Fruit fly (Drosophila melanogaster) whole organism, prepupa: Measurements from ENCODE around the gene CheA75a.
A peak's percentile ranks its signal among the peaks of the same experiment; 100 is the strongest.

Experiments
- CG10669 ChIP-seq: fragments of 200-800 bp; sonication (Bioruptor generic); optimal IDR thresholded peaks from 3 replicates; lab custom pipeline; 2018; ENCODE audit warnings: missing biosample characterization, mild to moderate bottlenecking, missing genetic modification characterization, moderate library complexity
- CG11762 ChIP-seq: fragments of 200-800 bp; sonication (Bioruptor generic); optimal IDR thresholded peaks from 3 replicates; lab custom pipeline; 2016; ENCODE audit warnings: missing biosample characterization, missing genetic modification characterization; ENCODE audit not compliant: insufficient read depth
- CG11902 ChIP-seq: fragments of 200-800 bp; sonication (Bioruptor generic); optimal IDR thresholded peaks from 3 replicates; lab custom pipeline; 2016; ENCODE audit warnings: missing biosample characterization, missing genetic modification characterization
- CG15336 ChIP-seq: fragments of 200-800 bp; sonication (Bioruptor generic); IDR thresholded peaks from 2 replicates; pipeline ENCODE4 v1.3.6; 2022; ENCODE audit warnings: missing biosample characterization, missing genetic modification characterization
- CG1621 ChIP-seq: fragments of 200-800 bp; sonication (Bioruptor generic); optimal IDR thresholded peaks from 3 replicates; lab custom pipeline; 2018; ENCODE audit warnings: missing biosample characterization, mild to moderate bottlenecking, missing genetic modification characterization
- CG16779 ChIP-seq: fragments of 200-800 bp; sonication (Bioruptor generic); optimal IDR thresholded peaks from 3 replicates; lab custom pipeline; 2017; ENCODE audit warnings: missing biosample characterization, mild to moderate bottlenecking, missing genetic modification characterization
- CG3032 ChIP-seq: fragments of 200-800 bp; optimal IDR thresholded peaks from 2 replicates; lab custom pipeline; 2019; ENCODE audit warnings: missing biosample characterization, mild to moderate bottlenecking, missing genetic modification characterization, moderate library complexity
- CG31627 ChIP-seq: fragments of 200-800 bp; sonication (Bioruptor generic); optimal IDR thresholded peaks from 3 replicates; lab custom pipeline; 2016; ENCODE audit warnings: missing biosample characterization, missing genetic modification characterization
- CG32006 ChIP-seq: fragments of 200-800 bp; sonication (Bioruptor generic); optimal IDR thresholded peaks from 3 replicates; lab custom pipeline; 2017; ENCODE audit warnings: missing biosample characterization, mild to moderate bottlenecking, missing genetic modification characterization
- CG34406 ChIP-seq: fragments of 200-800 bp; sonication (Bioruptor generic); optimal IDR thresholded peaks from 3 replicates; lab custom pipeline; 2016; ENCODE audit warnings: missing biosample characterization, missing genetic modification characterization
- CG3919 ChIP-seq: fragments of 200-800 bp; sonication (Bioruptor generic); optimal IDR thresholded peaks from 3 replicates; lab custom pipeline; 2016; ENCODE audit warnings: missing biosample characterization, missing genetic modification characterization
- CG4318 ChIP-seq: fragments of 200-800 bp; sonication (Bioruptor generic); optimal IDR thresholded peaks from 3 replicates; lab custom pipeline; 2017; ENCODE audit warnings: missing biosample characterization, mild to moderate bottlenecking, missing genetic modification characterization
- CG6163 ChIP-seq: fragments of 200-800 bp; sonication (Bioruptor generic); IDR thresholded peaks from 3 replicates; pipeline ENCODE4 v1.3.6; 2022; ENCODE audit warnings: missing biosample characterization, missing genetic modification characterization
- CG6276 ChIP-seq: fragments of 200-800 bp; sonication (Bioruptor generic); optimal IDR thresholded peaks from 2 replicates; lab custom pipeline; 2017; ENCODE audit warnings: missing biosample characterization, mild to moderate bottlenecking, missing genetic modification characterization
- CG6792 ChIP-seq: fragments of 200-800 bp; sonication (Bioruptor generic); optimal IDR thresholded peaks from 3 replicates; lab custom pipeline; 2016; ENCODE audit warnings: missing biosample characterization, missing genetic modification characterization
- CG6808 ChIP-seq: fragments of 200-800 bp; sonication (Bioruptor generic); optimal IDR thresholded peaks from 3 replicates; lab custom pipeline; 2017; ENCODE audit warnings: missing biosample characterization, missing genetic modification characterization, mild to moderate bottlenecking, moderate library complexity, missing genetic modification reagents
- CG8119 ChIP-seq: fragments of 200-800 bp; sonication (Bioruptor generic); IDR thresholded peaks from 3 replicates; pipeline ENCODE4 v1.3.6; 2022; ENCODE audit warnings: missing biosample characterization, missing genetic modification characterization
- CG8319 ChIP-seq: fragments of 200-800 bp; sonication (Bioruptor generic); optimal IDR thresholded peaks from 3 replicates; lab custom pipeline; 2016; ENCODE audit warnings: missing biosample characterization, missing genetic modification characterization
- CG8632 ChIP-seq: fragments of 200-800 bp; sonication (Bioruptor generic); optimal IDR thresholded peaks from 3 replicates; lab custom pipeline; 2016; ENCODE audit warnings: missing biosample characterization, missing genetic modification characterization
- CG9139 ChIP-seq: fragments of 200-800 bp; sonication (Bioruptor generic); optimal IDR thresholded peaks from 3 replicates; lab custom pipeline; 2017; ENCODE audit warnings: missing biosample characterization, mild to moderate bottlenecking, missing genetic modification characterization
- Eip75B ChIP-seq: fragments of 200-800 bp; sonication (Bioruptor generic); optimal IDR thresholded peaks from 3 replicates; lab custom pipeline; 2016; ENCODE audit warnings: missing biosample characterization, missing genetic modification characterization
- Eip78C ChIP-seq: fragments of 200-800 bp; sonication (Bioruptor generic); peaks from one replicate; lab custom pipeline; 2016; ENCODE audit warnings: missing biosample characterization, missing genetic modification characterization
- Eip93F ChIP-seq: fragments of 200-800 bp; sonication (Bioruptor generic); optimal IDR thresholded peaks from 2 replicates; lab custom pipeline; 2016; ENCODE audit warnings: missing biosample characterization, mild to moderate bottlenecking, missing genetic modification characterization
- Ets21C ChIP-seq: fragments of 200-800 bp; sonication (Bioruptor generic); optimal IDR thresholded peaks from 3 replicates; lab custom pipeline; 2016; ENCODE audit warnings: missing biosample characterization, missing genetic modification characterization
- Ets96B ChIP-seq: fragments of 200-800 bp; optimal IDR thresholded peaks from 2 replicates; lab custom pipeline; 2019; ENCODE audit warnings: missing biosample characterization, mild to moderate bottlenecking, missing genetic modification characterization, moderate library complexity
- Gug ChIP-seq: fragments of 200-800 bp; sonication (Bioruptor generic); IDR thresholded peaks from 2 replicates; pipeline ENCODE4 v1.3.6; 2022; ENCODE audit warnings: missing biosample characterization, missing genetic modification characterization
- Hr38 ChIP-seq: sonication (Bioruptor generic); optimal IDR thresholded peaks from 2 replicates; lab custom pipeline; 2016; ENCODE audit warnings: missing biosample characterization, missing genetic modification characterization
- Hr39 ChIP-seq: fragments of 200-800 bp; sonication (Bioruptor generic); optimal IDR thresholded peaks from 2 replicates; lab custom pipeline; 2016; ENCODE audit warnings: missing biosample characterization, missing genetic modification characterization
- Hr4 ChIP-seq: fragments of 200-800 bp; sonication (Bioruptor generic); optimal IDR thresholded peaks from 3 replicates; lab custom pipeline; 2016; ENCODE audit warnings: missing biosample characterization, missing genetic modification characterization
- Lpt ChIP-seq: fragments of 200-800 bp; sonication (Bioruptor generic); optimal IDR thresholded peaks from 3 replicates; lab custom pipeline; 2016; ENCODE audit warnings: missing biosample characterization, missing genetic modification characterization
- OdsH ChIP-seq: fragments of 200-800 bp; sonication (Bioruptor generic); optimal IDR thresholded peaks from 3 replicates; lab custom pipeline; 2016; ENCODE audit warnings: missing biosample characterization, missing genetic modification characterization
- Sox102F ChIP-seq: fragments of 200-800 bp; sonication (Bioruptor generic); optimal IDR thresholded peaks from 2 replicates; lab custom pipeline; 2016; ENCODE audit warnings: missing biosample characterization, mild to moderate bottlenecking, missing genetic modification characterization
- Sox14 ChIP-seq: fragments of 200-800 bp; sonication (Bioruptor generic); optimal IDR thresholded peaks from 3 replicates; lab custom pipeline; 2016; ENCODE audit warnings: missing biosample characterization, missing genetic modification characterization
- cyc ChIP-seq: fragments of 200-800 bp; sonication (Bioruptor generic); optimal IDR thresholded peaks from 3 replicates; lab custom pipeline; 2016; ENCODE audit warnings: missing biosample characterization, missing genetic modification characterization
- dsx ChIP-seq: fragments of 200-800 bp; optimal IDR thresholded peaks from 3 replicates; lab custom pipeline; 2019; ENCODE audit warnings: missing biosample characterization, mild to moderate bottlenecking, missing genetic modification characterization, moderate library complexity; ENCODE audit not compliant: poor library complexity, severe bottlenecking
- eg ChIP-seq: fragments of 200-800 bp; sonication (Bioruptor generic); IDR thresholded peaks from 3 replicates; pipeline ENCODE4 v1.3.6; 2022; ENCODE audit warnings: missing biosample characterization, missing genetic modification characterization
- fd59A ChIP-seq: fragments of 200-800 bp; sonication (Bioruptor generic); optimal IDR thresholded peaks from 2 replicates; lab custom pipeline; 2017; ENCODE audit warnings: missing biosample characterization, mild to moderate bottlenecking, missing genetic modification characterization, missing genetic modification reagents
- fkh ChIP-seq: fragments of 200-800 bp; sonication (Bioruptor generic); optimal IDR thresholded peaks from 3 replicates; lab custom pipeline; 2017; ENCODE audit warnings: missing biosample characterization, mild to moderate bottlenecking, missing genetic modification characterization, moderate library complexity
- lz ChIP-seq: fragments of 200-800 bp; sonication (Bioruptor generic); optimal IDR thresholded peaks from 3 replicates; lab custom pipeline; 2016; ENCODE audit warnings: missing biosample characterization, missing genetic modification characterization
- net ChIP-seq: fragments of 200-800 bp; sonication (Bioruptor generic); optimal IDR thresholded peaks from 3 replicates; lab custom pipeline; 2016; ENCODE audit warnings: missing biosample characterization, missing genetic modification characterization
- pdm3 ChIP-seq: fragments of 200-800 bp; sonication (Bioruptor generic); optimal IDR thresholded peaks from 3 replicates; lab custom pipeline; 2016; ENCODE audit warnings: missing biosample characterization, missing genetic modification characterization
- spab ChIP-seq: fragments of 200-800 bp; sonication (Bioruptor generic); optimal IDR thresholded peaks from 2 replicates; lab custom pipeline; 2017; ENCODE audit warnings: missing biosample characterization, mild to moderate bottlenecking, missing genetic modification characterization, missing genetic modification reagents
- ss ChIP-seq, 2 experiments: fragments of 200-800 bp; sonication (Bioruptor generic); optimal IDR thresholded peaks; 2 replicates in 1 of 2; 3 replicates in 1 of 2; lab custom pipeline; 2017 to 2018; ENCODE audit warnings: mild to moderate bottlenecking in 2 of 2, missing biosample characterization in 2 of 2, missing genetic modification characterization in 2 of 2, moderate library complexity in 1 of 2
- svp ChIP-seq: fragments of 200-800 bp; sonication (Bioruptor generic); peaks from one replicate; lab custom pipeline; 2016; ENCODE audit warnings: missing biosample characterization, missing genetic modification characterization
- topi ChIP-seq: fragments of 200-800 bp; sonication (Bioruptor generic); optimal IDR thresholded peaks from 3 replicates; lab custom pipeline; 2016; ENCODE audit warnings: missing biosample characterization, missing genetic modification characterization
- vri ChIP-seq: fragments of 200-800 bp; sonication (Bioruptor generic); optimal IDR thresholded peaks from 3 replicates; lab custom pipeline; 2016; ENCODE audit warnings: missing biosample characterization, mild to moderate bottlenecking, missing genetic modification characterization

Gene CheA75a

DNA sequence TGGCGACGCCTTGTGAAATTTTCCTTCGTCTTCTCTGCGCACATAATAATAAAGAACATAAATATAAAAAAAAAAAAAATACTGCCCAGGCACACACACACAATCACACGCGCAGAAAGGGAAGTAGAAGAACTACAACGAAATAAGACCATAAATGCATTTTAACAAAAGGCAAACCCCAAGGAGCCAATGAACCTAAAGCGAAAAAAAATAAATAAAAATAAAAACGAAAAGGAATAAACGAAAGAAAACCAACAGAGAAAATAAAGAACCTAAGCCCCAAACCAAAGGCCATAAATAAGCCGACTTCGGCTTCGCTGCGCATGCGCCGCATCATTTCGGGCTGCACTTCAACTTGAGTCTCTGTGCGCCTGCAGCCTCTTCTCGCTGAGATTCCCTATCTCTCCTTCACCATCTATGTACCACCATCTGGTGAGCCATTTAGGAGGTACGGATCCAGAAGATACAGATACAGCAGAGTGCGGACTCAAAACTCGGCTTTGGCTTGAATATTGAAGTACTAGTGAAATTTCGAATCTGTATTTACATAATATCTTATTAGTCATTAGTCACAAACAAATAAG, 30.5 kb upstream of the CheA75a start (continued):
- TF ChIP-seq svp (GFP tag; lab: Kevin White, UChicago) = peak; percentile 52
- TF ChIP-seq fd59A = no peak
- TF ChIP-seq CG31627 = no peak
- TF ChIP-seq CG9139 (GFP tag; lab: Kevin White, UChicago) = peak; percentile 80
- no peak for TF ChIP-seq CG34406 (GFP tag; lab: Kevin White, UChicago)
- TF ChIP-seq net (GFP tag; lab: Kevin White, UChicago) = no peak
- 0 out of 3 replicates have a peak, but pooled peaks have one; percentile 9 for TF ChIP-seq eg (GFP tag; lab: Robert Waterston, UW)
- peak; percentile 35 for TF ChIP-seq fkh (GFP tag; lab: Kevin White, UChicago)

DNA sequence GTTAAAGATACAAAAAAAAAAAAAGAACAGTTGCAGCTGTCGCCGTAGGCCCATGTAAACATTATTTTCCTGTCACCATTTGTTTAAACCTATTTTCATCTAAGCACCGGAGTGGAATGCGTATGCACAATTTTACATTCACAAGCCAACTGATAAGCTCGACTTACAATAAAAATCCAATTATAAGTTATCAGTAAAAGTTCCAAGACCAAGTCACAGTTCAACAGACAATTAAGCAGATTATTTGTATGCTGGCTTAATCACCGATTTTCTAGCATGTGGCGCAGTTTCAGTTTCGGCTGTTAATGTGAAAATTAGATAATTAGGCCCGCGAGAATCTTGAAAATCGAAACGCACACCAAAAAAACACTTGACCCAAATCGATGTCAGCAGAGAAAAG, 29.6 kb upstream of the CheA75a start:
- TF ChIP-seq svp (GFP tag; lab: Kevin White, UChicago) (peak; percentile 98), CG1621 (tag; lab: Kevin White, UChicago) (no peak)

DNA sequence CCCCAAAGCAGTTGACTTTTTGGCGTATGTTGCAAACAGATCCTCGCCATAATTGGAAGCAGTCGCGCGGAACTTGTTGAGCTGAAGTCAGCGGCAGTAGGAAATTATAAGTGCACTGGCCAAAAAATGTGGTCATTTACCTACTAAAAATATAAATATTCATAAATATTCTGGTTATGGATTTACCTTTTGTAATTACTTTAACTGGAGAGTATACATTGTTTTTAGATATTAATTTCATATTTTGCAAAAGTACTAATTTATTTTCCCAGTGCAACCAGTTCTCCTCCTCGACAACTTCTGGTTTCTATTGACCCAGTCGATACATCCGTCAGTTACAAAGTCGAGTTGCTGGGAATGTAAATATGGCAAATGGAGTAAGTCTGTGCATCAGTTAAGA, 28.5 kb upstream of the CheA75a start:
- TF ChIP-seq Gug (GFP tag; lab: Robert Waterston, UW) (peak; percentile 89), CG34406 (GFP tag; lab: Kevin White, UChicago) (peak; percentile 74), CG16779 (tag; lab: Kevin White, UChicago) (peak; percentile 40), OdsH (peak; percentile 84), CG31627 (peak; percentile 25), Hr38 (no peak), fd59A (peak; percentile 61), CG11902 (GFP tag; lab: Kevin White, UChicago) (peak; percentile 7), CG4318 (peak; percentile 65), eg (GFP tag; lab: Robert Waterston, UW) (peak; percentile 93), topi (GFP tag; lab: Kevin White, UChicago) (peak; percentile 50), CG8319 (GFP tag; lab: Kevin White, UChicago) (peak; percentile 51), cyc (GFP tag; lab: Kevin White, UChicago) (peak; percentile 18), CG6808 (peak; percentile 19), Eip78C (peak; percentile 95), Hr4 (peak; percentile 79), ss (GFP tag; optimal IDR thresholded peaks at IDR 0.05; lab: Kevin White, UChicago) (peak; percentile 38 to 73), CG32006 (GFP tag; lab: Kevin White, UChicago) (peak; percentile 91), CG6163 (GFP tag; lab: Robert Waterston, UW) (peak; percentile 89), CG6276 (GFP tag; lab: Kevin White, UChicago) (peak; percentile 81), CG11762 (GFP tag; lab: Kevin White, UChicago) (peak; percentile 63), CG8632 (GFP tag; lab: Kevin White, UChicago) (peak; percentile 69), dsx (GFP tag; lab: Kevin White, UChicago) (peak; percentile 73), CG3032 (peak; percentile 64), CG8119 (GFP tag; lab: Robert Waterston, UW) (peak; percentile 93), Ets21C (GFP tag; lab: Kevin White, UChicago) (no peak), spab (GFP tag; lab: Kevin White, UChicago) (peak; percentile 66), CG15336 (GFP tag; lab: Robert Waterston, UW) (peak; percentile 96), CG10669 (GFP tag; lab: Kevin White, UChicago) (peak; percentile 31), svp (GFP tag; lab: Kevin White, UChicago) (peak; percentile 83), CG6792 (GFP tag; lab: Kevin White, UChicago) (peak; percentile 67), CG3919 (GFP tag; lab: Kevin White, UChicago) (peak; percentile 72), lz (GFP tag; lab: Kevin White, UChicago) (peak; percentile 37), Lpt (GFP tag; lab: Kevin White, UChicago) (peak; percentile 63), vri (GFP tag; lab: Kevin White, UChicago) (peak; percentile 24), Eip75B (GFP tag; lab: Kevin White, UChicago) (peak; percentile 54), Eip93F (no peak), CG1621 (tag; lab: Kevin White, UChicago) (peak; percentile 67), pdm3 (GFP tag; lab: Kevin White, UChicago) (peak; percentile 69), Hr39 (GFP tag; lab: Kevin White, UChicago) (peak; percentile 24), Sox102F (peak; percentile 39), CG9139 (GFP tag; lab: Kevin White, UChicago) (peak; percentile 50), Sox14 (GFP tag; lab: Kevin White, UChicago) (peak; percentile 53), Ets96B (tag; lab: Kevin White, UChicago) (peak; percentile 67)
